Worm (Caenorhabditis elegans) whole organism, midembryonic: ENCODE measurements around the gene C56E6.2.
A peak's percentile ranks its signal among the peaks of the same experiment; 100 is the strongest.

Experiments
- T22C8.4 ChIP-seq: fragments of 200-800 bp; sonication (Bioruptor generic); IDR thresholded peaks from 2 replicates; pipeline ENCODE4 v1.3.6; 2022; ENCODE audit warnings: missing genetic modification characterization, missing compliant biosample characterization
- cog-1 ChIP-seq: sonication (generic microtip); optimal IDR thresholded peaks from 2 replicates; lab custom pipeline; 2016; ENCODE audit warnings: missing genetic modification characterization, missing compliant biosample characterization
- flt-1 ChIP-seq: fragments of 200-800 bp; sonication (Bioruptor generic); IDR thresholded peaks from 2 replicates; pipeline ENCODE4 v1.3.6; 2022; ENCODE audit warnings: missing genetic modification characterization, missing compliant biosample characterization
- klf-2 ChIP-seq: fragments of 200-800 bp; sonication (Bioruptor generic); conservative IDR thresholded peaks from 2 replicates; pipeline ENCODE4 v1.3.6; 2022; ENCODE audit warnings: missing genetic modification reagents, missing genetic modification characterization, missing compliant biosample characterization
- med-1 ChIP-seq: sonication (generic microtip); optimal IDR thresholded peaks from 2 replicates; lab custom pipeline; 2017; ENCODE audit warnings: missing genetic modification characterization, mild to moderate bottlenecking, missing compliant biosample characterization, antibody characterized with exemption, missing genetic modification reagents; ENCODE audit not compliant: insufficient read depth
- ref-1 ChIP-seq: fragments of 200-800 bp; sonication (Bioruptor generic); conservative IDR thresholded peaks from 2 replicates; pipeline ENCODE4 v1.3.6; 2022; ENCODE audit warnings: missing genetic modification reagents, missing genetic modification characterization, missing compliant biosample characterization
- tab-1 ChIP-seq: fragments of 200-800 bp; sonication (Bioruptor generic); IDR thresholded peaks from 2 replicates; pipeline ENCODE4 v1.3.6; 2022; ENCODE audit warnings: missing genetic modification characterization, missing compliant biosample characterization
- ztf-23 ChIP-seq: fragments of 200-800 bp; sonication (Bioruptor generic); IDR thresholded peaks from 2 replicates; pipeline ENCODE4 v1.3.6; 2022; ENCODE audit warnings: missing genetic modification reagents, missing genetic modification characterization, missing compliant biosample characterization
- ztf-29 ChIP-seq: fragments of 200-800 bp; sonication (Bioruptor generic); IDR thresholded peaks from 2 replicates; pipeline ENCODE4 v1.3.6; 2022; ENCODE audit warnings: missing genetic modification reagents, missing genetic modification characterization, missing compliant biosample characterization

Gene C56E6.2

ce11 chrII:6491817-6492452 is 32.8 kb upstream of the C56E6.2 start, which contains the start of the genes T28D9.11 and T28D9.1:
Gene T28D9.11 (minus strand): TSS chrII:6491993.
Gene T28D9.1 (plus strand): TSS chrII:6492402.
- peak; percentile 64; the same call in 1 of the 2 replicates for TF ChIP-seq ztf-23 (GFP tag; lab: Robert Waterston, UW)
- peak; percentile 65; the same call in 1 of the 2 replicates for TF ChIP-seq tab-1
- peak; percentile 7; the same call in 1 of the 2 replicates for TF ChIP-seq ztf-29 (GFP tag; lab: Robert Waterston, UW)
- TF ChIP-seq klf-2: no peak; the same call in 1 of the 2 replicates
- TF ChIP-seq flt-1 (GFP tag; lab: Robert Waterston, UW): peak; percentile 64; the same call in 1 of the 2 replicates
- TF ChIP-seq cog-1 (tag; lab: Kevin White, UChicago): peak; percentile 29

ce11 chrII:6493139-6493538 is 31.6 kb upstream of the C56E6.2 start:
- TF ChIP-seq klf-2 (no peak), ztf-23 (GFP tag; lab: Robert Waterston, UW) (no peak), cog-1 (tag; lab: Kevin White, UChicago) (no peak), ztf-29 (GFP tag; lab: Robert Waterston, UW) (no peak), tab-1 (no peak), flt-1 (GFP tag; lab: Robert Waterston, UW) (no peak), med-1 (GFP tag; lab: Kevin White, UChicago) (no peak), T22C8.4 (no peak), ref-1 (GFP tag; lab: Robert Waterston, UW) (no peak)

ce11 chrII:6493709-6494326 is 30.9 kb upstream of the C56E6.2 start:
- TF ChIP-seq tab-1 (no peak), ref-1 (GFP tag; lab: Robert Waterston, UW) (no peak), ztf-23 (GFP tag; lab: Robert Waterston, UW) (no peak), cog-1 (tag; lab: Kevin White, UChicago) (no peak), T22C8.4 (no peak), med-1 (GFP tag; lab: Kevin White, UChicago) (no peak), flt-1 (GFP tag; lab: Robert Waterston, UW) (no peak), ztf-29 (GFP tag; lab: Robert Waterston, UW) (no peak), klf-2 (no peak)

ce11 chrII:6496496-6496895 is 28.2 kb upstream of the C56E6.2 start:
- TF ChIP-seq klf-2 (no peak), med-1 (GFP tag; lab: Kevin White, UChicago) (no peak), ref-1 (GFP tag; lab: Robert Waterston, UW) (no peak), ztf-23 (GFP tag; lab: Robert Waterston, UW) (no peak), tab-1 (no peak), flt-1 (GFP tag; lab: Robert Waterston, UW) (no peak), cog-1 (tag; lab: Kevin White, UChicago) (no peak), ztf-29 (GFP tag; lab: Robert Waterston, UW) (no peak), T22C8.4 (no peak)

ce11 chrII:6497137-6497536 is 27.6 kb upstream of the C56E6.2 start:
- no peak for TF ChIP-seq cog-1 (tag; lab: Kevin White, UChicago)
- no peak for TF ChIP-seq flt-1 (GFP tag; lab: Robert Waterston, UW)
- no peak for TF ChIP-seq ref-1 (GFP tag; lab: Robert Waterston, UW)
- TF ChIP-seq T22C8.4: no peak
- no peak for TF ChIP-seq tab-1
- no peak for TF ChIP-seq med-1 (GFP tag; lab: Kevin White, UChicago)
- no peak for TF ChIP-seq ztf-29 (GFP tag; lab: Robert Waterston, UW)
- TF ChIP-seq ztf-23 (GFP tag; lab: Robert Waterston, UW): no peak
- no peak for TF ChIP-seq klf-2

- TF ChIP-seq klf-2: no peak
- TF ChIP-seq ztf-29 (GFP tag; lab: Robert Waterston, UW): no peak
- TF ChIP-seq tab-1: no peak
- no peak for TF ChIP-seq flt-1 (GFP tag; lab: Robert Waterston, UW)
- TF ChIP-seq cog-1 (tag; lab: Kevin White, UChicago): no peak
- TF ChIP-seq ref-1 (GFP tag; lab: Robert Waterston, UW): no peak
- TF ChIP-seq med-1 (GFP tag; lab: Kevin White, UChicago): no peak
- no peak for TF ChIP-seq ztf-23 (GFP tag; lab: Robert Waterston, UW)
- TF ChIP-seq T22C8.4: no peak
These were observed 26.1 kb upstream of the C56E6.2 start for ce11 chrII:6498609-6499008.

ce11 chrII:6499067-6499466 is 25.7 kb upstream of the C56E6.2 start, which contains the start of gene twk-49:
Gene twk-49 (minus strand): TSS chrII:6499167.
- no peak for TF ChIP-seq tab-1
- TF ChIP-seq T22C8.4: no peak
- no peak for TF ChIP-seq klf-2
- TF ChIP-seq med-1 (GFP tag; lab: Kevin White, UChicago): no peak
- no peak for TF ChIP-seq cog-1 (tag; lab: Kevin White, UChicago)
- no peak for TF ChIP-seq flt-1 (GFP tag; lab: Robert Waterston, UW)
- TF ChIP-seq ztf-23 (GFP tag; lab: Robert Waterston, UW): no peak
- no peak for TF ChIP-seq ref-1 (GFP tag; lab: Robert Waterston, UW)
- TF ChIP-seq ztf-29 (GFP tag; lab: Robert Waterston, UW): no peak

- no peak for TF ChIP-seq ref-1 (GFP tag; lab: Robert Waterston, UW)
- TF ChIP-seq klf-2: no peak
- no peak for TF ChIP-seq T22C8.4
These were observed 24.6 kb upstream of the C56E6.2 start, which contains the start of gene R05G9.5 for ce11 chrII:6500161-6500560. Gene R05G9.5 (minus strand): TSS chrII:6500261.

ce11 chrII:6501420-6501819 is 23.3 kb upstream of the C56E6.2 start, which contains the start of gene R05G9.3:
Gene R05G9.3 (minus strand): TSS chrII:6501520.
- TF ChIP-seq tab-1: no peak
- TF ChIP-seq flt-1 (GFP tag; lab: Robert Waterston, UW): no peak
- TF ChIP-seq ref-1 (GFP tag; lab: Robert Waterston, UW): no peak
